Fruit fly (Drosophila melanogaster) whole organism, adult: ENCODE results near the gene CG15322.
"Not testable (repeated sequence)": the region's sequence is repeated elsewhere in the genome, so short reads cannot be mapped to it uniquely, and the experiment has no call there.

ENCODE experiments used
- CG11617 ChIP-seq: fragments of 200-800 bp; sonication (Bioruptor generic); optimal IDR thresholded peaks from 2 replicates; lab custom pipeline; 2017; ENCODE audit warnings: mild to moderate bottlenecking, missing biosample characterization, missing genetic modification reagents, missing genetic modification characterization
- CG12768 ChIP-seq: fragments of 200-800 bp; sonication (Bioruptor generic); optimal IDR thresholded peaks from 2 replicates; lab custom pipeline; 2017; ENCODE audit warnings: missing biosample characterization, missing genetic modification characterization, mild to moderate bottlenecking, moderate library complexity, missing genetic modification reagents
- CG14711 ChIP-seq: fragments of 200-800 bp; sonication (Bioruptor generic); optimal IDR thresholded peaks from 2 replicates; lab custom pipeline; 2018; ENCODE audit warnings: missing biosample characterization, mild to moderate bottlenecking, missing genetic modification characterization, moderate library complexity
- CG1620 ChIP-seq: fragments of 200-800 bp; sonication (Bioruptor generic); optimal IDR thresholded peaks from 2 replicates; lab custom pipeline; 2016; ENCODE audit warnings: missing biosample characterization, missing genetic modification characterization
- CG33017 ChIP-seq: fragments of 200-800 bp; sonication (Bioruptor generic); optimal IDR thresholded peaks from 2 replicates; lab custom pipeline; 2018; ENCODE audit warnings: missing biosample characterization, mild to moderate bottlenecking, missing genetic modification characterization, moderate library complexity
- CG5204 ChIP-seq: fragments of 200-800 bp; sonication (Bioruptor generic); optimal IDR thresholded peaks from 2 replicates; lab custom pipeline; 2016; ENCODE audit warnings: missing biosample characterization, missing genetic modification characterization
- CG7045 ChIP-seq: fragments of 200-800 bp; sonication (Bioruptor generic); optimal IDR thresholded peaks from 2 replicates; lab custom pipeline; 2017; ENCODE audit warnings: missing biosample characterization, mild to moderate bottlenecking, missing genetic modification characterization
- CG7101 ChIP-seq: fragments of 200-800 bp; sonication (Bioruptor generic); optimal IDR thresholded peaks from 2 replicates; lab custom pipeline; 2018; ENCODE audit warnings: missing biosample characterization, mild to moderate bottlenecking, missing genetic modification characterization, moderate library complexity
- Clk ChIP-seq: fragments of 200-800 bp; sonication (Bioruptor generic); optimal IDR thresholded peaks from 2 replicates; lab custom pipeline; 2017; ENCODE audit warnings: missing biosample characterization, missing genetic modification characterization
- Crg-1 ChIP-seq: fragments of 200-800 bp; sonication (Bioruptor generic); optimal IDR thresholded peaks from 2 replicates; lab custom pipeline; 2016; ENCODE audit warnings: missing biosample characterization, missing genetic modification characterization
- Hr96 ChIP-seq: fragments of 200-800 bp; sonication (Bioruptor generic); optimal IDR thresholded peaks from 2 replicates; lab custom pipeline; 2016; ENCODE audit warnings: missing biosample characterization, missing genetic modification characterization
- Mnt ChIP-seq: fragments of 200-800 bp; sonication (Bioruptor generic); optimal IDR thresholded peaks from 2 replicates; lab custom pipeline; 2016; ENCODE audit warnings: missing biosample characterization, mild to moderate bottlenecking, missing genetic modification characterization
- bab1 ChIP-seq: fragments of 200-800 bp; sonication (Bioruptor generic); optimal IDR thresholded peaks from 3 replicates; lab custom pipeline; 2019; ENCODE audit warnings: missing biosample characterization, mild to moderate bottlenecking, missing genetic modification characterization, moderate library complexity
- cic ChIP-seq: fragments of 200-800 bp; sonication (Bioruptor generic); optimal IDR thresholded peaks from 2 replicates; lab custom pipeline; 2017; ENCODE audit warnings: missing biosample characterization, mild to moderate bottlenecking, missing genetic modification characterization, moderate library complexity
- cnc ChIP-seq, 2 experiments: fragments of >200 bp; optimal IDR thresholded peaks; 2 replicates each; lab custom pipeline; 2017
- kay ChIP-seq: fragments of 200-800 bp; sonication (Bioruptor generic); peaks from one replicate; lab custom pipeline; 2016; ENCODE audit warnings: missing biosample characterization, missing genetic modification characterization, borderline replicate concordance
- ovo ChIP-seq: fragments of 200-800 bp; sonication (Bioruptor generic); optimal IDR thresholded peaks from 2 replicates; lab custom pipeline; 2016; ENCODE audit warnings: missing biosample characterization, missing genetic modification characterization
- pad ChIP-seq: fragments of 200-800 bp; sonication (Bioruptor generic); optimal IDR thresholded peaks from 3 replicates; lab custom pipeline; 2017; ENCODE audit warnings: missing biosample characterization, missing genetic modification characterization, mild to moderate bottlenecking, moderate library complexity, missing genetic modification reagents
- tj ChIP-seq: fragments of 200-800 bp; sonication (Bioruptor generic); optimal IDR thresholded peaks from 3 replicates; lab custom pipeline; 2017; ENCODE audit warnings: missing biosample characterization, mild to moderate bottlenecking, missing genetic modification characterization, moderate library complexity
- toe ChIP-seq: fragments of 200-800 bp; sonication (Bioruptor generic); optimal IDR thresholded peaks from 2 replicates; lab custom pipeline; 2016; ENCODE audit warnings: missing biosample characterization, missing genetic modification characterization

The CG15322 gene

DNA sequence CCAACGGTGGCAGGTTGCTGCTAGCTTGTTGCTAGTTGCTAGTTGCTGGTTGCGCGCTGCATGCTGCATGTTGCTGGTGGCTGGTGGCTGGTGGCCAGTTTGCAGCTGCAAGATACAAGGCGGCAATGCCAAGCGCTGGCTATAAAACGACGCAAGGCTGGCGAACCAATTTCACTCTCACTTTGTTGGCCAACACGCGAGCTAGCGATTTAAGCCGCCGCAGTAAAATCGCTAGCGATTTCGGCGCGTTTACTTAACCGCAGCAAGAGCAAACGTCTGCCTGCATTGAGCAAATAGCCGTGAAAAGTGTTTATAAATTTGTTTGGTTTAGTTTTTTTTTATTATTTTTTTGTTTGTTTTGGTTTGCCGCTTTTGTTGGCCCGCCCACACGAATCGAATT, at the start of gene CG15322:
TSS of gene CG15322 (plus strand) at position 148 of the 400 bp plus-strand sequence.
- TF ChIP-seq Mnt (GFP tag; lab: Kevin White, UChicago) (no peak), ovo (no peak), cnc (optimal IDR thresholded peaks at IDR 0.05; lab: Kevin White, UChicago) (no peak)

DNA sequence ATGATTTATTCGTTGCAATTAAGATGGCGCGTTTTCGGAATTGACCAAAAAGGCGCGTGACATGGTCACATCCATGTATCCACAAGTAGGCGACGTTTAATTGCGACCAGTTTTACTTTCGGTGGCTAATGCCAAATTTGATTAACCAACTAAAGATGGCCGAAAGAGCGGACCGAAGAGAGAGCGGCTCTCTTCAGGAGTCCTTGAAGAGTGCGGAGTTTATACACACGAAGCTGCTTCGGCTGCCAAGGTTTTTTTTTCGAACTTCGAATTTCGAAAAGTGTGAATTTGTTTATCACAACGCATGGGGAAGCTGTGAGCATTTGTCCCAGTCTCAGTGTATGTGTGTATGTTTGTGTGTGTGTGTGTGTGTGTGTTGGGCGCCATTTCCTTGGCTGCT, 49.6 kb upstream of the CG15322 start:
- TF ChIP-seq CG7101 (tag; lab: Kevin White, UChicago): no peak
- TF ChIP-seq CG14711: no peak

DNA sequence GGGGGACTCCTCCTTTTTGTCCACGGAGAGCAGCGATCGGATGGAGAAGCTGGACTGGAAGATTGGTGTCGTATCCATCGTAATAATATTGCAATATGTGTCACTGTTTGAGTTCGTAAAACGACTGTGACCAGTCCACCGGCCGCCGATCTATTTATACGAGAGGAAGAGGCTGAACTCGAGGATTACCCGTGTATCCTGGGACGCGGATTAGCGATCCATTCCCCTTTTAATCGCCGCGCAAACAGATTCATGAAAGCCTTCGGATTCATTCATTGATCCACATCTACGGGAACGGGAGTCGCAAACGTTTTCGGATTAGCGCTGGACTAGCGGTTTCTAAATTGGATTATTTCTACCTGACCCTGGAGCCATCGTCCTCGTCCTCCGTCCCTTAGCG, 41.1 kb upstream of the CG15322 start, which contains the start of gene fd19B:
TSS of gene fd19B (minus strand) at position 101 of the 400 bp plus-strand sequence.
- TF ChIP-seq cic (GFP tag; lab: Kevin White, UChicago) (no peak), cnc (optimal IDR thresholded peaks at IDR 0.05; lab: Kevin White, UChicago) (no peak), CG33017 (no peak), Crg-1 (no peak), CG7045 (no peak), CG14711 (no peak), bab1 (no peak), toe (GFP tag; lab: Kevin White, UChicago) (no peak), CG1620 (GFP tag; lab: Kevin White, UChicago) (no peak), CG5204 (GFP tag; lab: Kevin White, UChicago) (no peak), CG11617 (GFP tag; lab: Kevin White, UChicago) (no peak)

DNA sequence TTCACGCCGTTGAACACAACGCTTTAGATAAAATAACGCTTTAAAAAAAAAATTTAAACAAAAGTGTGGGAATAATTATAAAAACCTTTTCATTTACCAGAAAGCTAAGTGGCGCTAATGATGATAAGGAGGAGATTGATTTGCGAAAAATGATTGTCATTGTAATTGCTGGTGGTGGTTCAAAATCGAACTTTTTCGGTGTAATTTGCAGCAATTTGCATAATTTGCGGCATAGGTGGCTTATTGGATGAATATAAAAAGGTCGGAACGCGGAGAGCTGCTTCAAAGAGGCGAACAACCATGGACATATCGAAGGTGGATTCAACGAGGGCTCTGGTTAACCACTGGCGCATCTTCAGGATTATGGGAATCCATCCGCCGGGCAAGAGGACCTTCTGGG, 39.3 kb upstream of the CG15322 start, which contains the start of gene Or19b:
TSS of gene Or19b (plus strand) at position 301 of the 400 bp plus-strand sequence.
- not testable (repeated sequence) for TF ChIP-seq cic (GFP tag; lab: Kevin White, UChicago); kay; ovo

DNA sequence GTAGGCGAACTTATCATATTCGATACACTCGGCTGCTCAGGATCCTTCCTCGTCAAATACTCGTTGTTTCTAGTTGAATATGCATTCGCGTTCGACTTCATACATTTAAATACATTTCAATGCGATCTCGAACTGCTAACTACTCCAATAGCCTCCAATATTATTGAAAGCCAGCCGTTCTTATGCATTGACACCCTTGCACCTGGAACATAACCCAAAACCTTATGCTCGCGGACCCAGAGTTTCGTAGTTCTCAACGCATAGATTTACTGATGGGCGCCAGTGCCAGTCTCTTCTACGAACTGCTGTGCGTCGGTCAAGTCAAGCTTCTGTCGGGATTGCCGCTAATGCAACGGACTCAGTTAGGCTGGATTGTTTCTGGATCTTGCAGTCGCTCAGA, 37.0 kb upstream of the CG15322 start, which contains the start of gene CG42581:
TSS of gene CG42581 (minus strand) at position 101 of the 400 bp plus-strand sequence.
- TF ChIP-seq CG12768 (GFP tag; lab: Kevin White, UChicago); CG14711; pad (GFP tag; lab: Kevin White, UChicago): not testable (repeated sequence)

DNA sequence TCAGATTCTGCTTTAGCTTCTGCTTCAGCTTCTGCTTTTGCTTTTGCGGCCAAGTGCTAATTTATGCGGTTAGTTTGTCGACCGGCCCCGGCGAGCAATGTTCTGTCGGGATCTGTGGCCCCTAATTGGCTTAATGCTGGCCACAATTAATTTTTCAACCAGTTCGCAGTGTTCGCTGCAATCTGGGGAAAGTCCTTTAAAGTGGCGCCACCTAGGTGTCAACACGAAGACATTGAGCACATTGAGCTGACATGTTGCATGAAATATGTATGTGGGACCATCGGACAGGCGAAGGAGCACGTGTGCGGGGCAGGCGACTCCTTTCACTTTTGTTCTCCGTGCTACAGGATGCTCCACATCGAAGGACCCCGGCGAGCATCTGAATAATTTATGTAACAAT, 28.4 kb upstream of the CG15322 start:
- TF ChIP-seq CG1620 (GFP tag; lab: Kevin White, UChicago) (no peak), kay (no peak), Crg-1 (no peak), pad (GFP tag; lab: Kevin White, UChicago) (no peak), bab1 (no peak), Clk (GFP tag; lab: Kevin White, UChicago) (no peak)

DNA sequence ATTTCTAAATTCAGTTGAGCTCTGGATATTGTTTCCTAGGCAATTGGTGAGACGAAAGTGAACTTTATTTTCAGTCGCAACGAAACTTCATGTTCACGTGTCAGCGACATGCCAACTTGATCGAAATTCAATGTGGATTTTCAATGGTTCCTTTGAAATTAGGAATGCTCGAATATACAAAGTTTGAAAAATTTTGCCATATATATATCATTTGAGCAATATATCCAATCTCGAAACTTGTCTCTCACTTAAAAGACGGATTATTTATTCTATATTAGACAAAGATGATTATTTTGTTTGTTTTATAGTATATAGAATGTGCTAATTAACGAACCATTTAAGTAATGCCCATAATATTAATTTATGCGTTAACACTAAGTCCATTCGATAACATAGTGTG, 22.9 kb upstream of the CG15322 start, which contains the start of gene karr:
TSS of gene karr (minus strand) at position 101 of the 400 bp plus-strand sequence.
- TF ChIP-seq CG7045 (no peak), CG12768 (GFP tag; lab: Kevin White, UChicago) (no peak)

DNA sequence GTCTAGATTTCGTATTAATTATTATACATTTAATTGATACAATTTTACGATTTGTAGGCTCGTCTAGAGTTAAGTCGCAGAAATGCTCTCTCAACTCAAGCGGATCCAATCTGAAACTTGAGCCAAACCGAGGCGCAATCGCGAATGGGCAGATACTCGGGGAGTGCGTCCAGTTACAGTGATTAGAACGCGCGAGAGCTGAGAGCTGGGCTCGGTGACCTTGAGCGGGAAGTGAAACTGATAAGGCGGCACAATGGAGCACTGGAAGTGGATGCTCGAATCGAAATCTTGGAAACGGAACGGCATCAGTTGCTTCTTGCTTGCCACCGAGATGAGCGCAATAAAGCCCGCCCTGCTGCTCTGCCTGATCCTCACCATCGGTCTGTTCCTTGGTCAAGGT, 11.2 kb upstream of the CG15322 start, which contains the start of gene CG34331:
TSS of gene CG34331 (plus strand) at position 301 of the 400 bp plus-strand sequence.
- no peak for TF ChIP-seq CG5204 (GFP tag; lab: Kevin White, UChicago)
- no peak for TF ChIP-seq kay
- TF ChIP-seq CG14711: no peak
- TF ChIP-seq Crg-1: no peak
- TF ChIP-seq CG12768 (GFP tag; lab: Kevin White, UChicago): no peak
- no peak for TF ChIP-seq cic (GFP tag; lab: Kevin White, UChicago)
- no peak for TF ChIP-seq tj (GFP tag; lab: Kevin White, UChicago)
- TF ChIP-seq pad (GFP tag; lab: Kevin White, UChicago): no peak
- no peak for TF ChIP-seq Hr96 (GFP tag; lab: Kevin White, UChicago)
- no peak for TF ChIP-seq CG33017

DNA sequence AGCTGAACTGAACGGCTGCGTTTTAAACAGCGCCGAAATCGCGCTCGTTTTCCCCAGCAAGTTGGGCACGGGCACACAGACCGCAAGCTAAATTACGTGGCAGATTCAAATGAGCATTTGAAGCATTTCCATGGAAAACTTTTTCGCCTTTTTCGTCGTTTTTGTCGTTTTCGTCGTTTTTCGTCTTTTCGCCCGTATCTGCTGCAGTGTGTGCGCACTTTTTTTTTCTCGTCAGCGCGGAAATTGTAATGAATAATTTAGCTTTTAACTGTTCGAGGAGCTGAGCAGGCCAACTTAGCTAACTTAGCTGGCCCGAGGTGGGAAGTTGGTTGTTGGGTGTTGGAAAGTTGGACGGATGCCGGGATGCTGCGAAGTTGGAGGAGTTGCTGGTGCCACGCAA, 3.8 kb upstream of the CG15322 start:
- TF ChIP-seq CG12768 (GFP tag; lab: Kevin White, UChicago) (no peak), pad (GFP tag; lab: Kevin White, UChicago) (no peak), CG5204 (GFP tag; lab: Kevin White, UChicago) (no peak), toe (GFP tag; lab: Kevin White, UChicago) (no peak), tj (GFP tag; lab: Kevin White, UChicago) (no peak), CG7101 (tag; lab: Kevin White, UChicago) (no peak), Hr96 (GFP tag; lab: Kevin White, UChicago) (no peak), CG14711 (no peak), cic (GFP tag; lab: Kevin White, UChicago) (no peak), CG33017 (no peak), CG7045 (no peak), bab1 (no peak), Clk (GFP tag; lab: Kevin White, UChicago) (no peak), CG11617 (GFP tag; lab: Kevin White, UChicago) (no peak), ovo (no peak), Mnt (GFP tag; lab: Kevin White, UChicago) (no peak), cnc (optimal IDR thresholded peaks at IDR 0.05; lab: Kevin White, UChicago) (no peak)
